Worm (Caenorhabditis elegans) whole organism, young adult: ENCODE measurements around the gene nhr-53.

Experiments used
- ama-1 ChIP-seq, 3 experiments: fragments of 150-350 bp in 1 of 3; sonication (generic microtip) in 2 of 3; optimal IDR thresholded peaks; 2 replicates each; lab custom pipeline; 2014 to 2018; ENCODE audit warnings: missing biosample characterization in 2 of 3, missing genetic modification characterization in 2 of 3, missing genetic modification reagents in 2 of 3
- athp-1 ChIP-seq: sonication (generic microtip); optimal IDR thresholded peaks from 2 replicates; lab custom pipeline; 2017; ENCODE audit warnings: mild to moderate bottlenecking, missing genetic modification characterization, missing compliant biosample characterization
- bed-1 ChIP-seq: fragments of 200-800 bp; sonication (Bioruptor generic); IDR thresholded peaks from 2 replicates; pipeline ENCODE4 v1.3.6; 2022; ENCODE audit warnings: missing genetic modification reagents, missing genetic modification characterization, missing compliant biosample characterization
- ceh-40 ChIP-seq: fragments of 200-800 bp; sonication (Bioruptor generic); IDR thresholded peaks from 2 replicates; pipeline ENCODE4 v1.3.6; 2022; ENCODE audit warnings: missing genetic modification characterization, missing compliant biosample characterization
- ceh-79 ChIP-seq: sonication (generic microtip); optimal IDR thresholded peaks from 2 replicates; lab custom pipeline; 2017; ENCODE audit warnings: mild to moderate bottlenecking, missing genetic modification characterization, missing compliant biosample characterization
- pha-4 ChIP-seq: fragments of 150-350 bp; sonication (generic microtip); optimal IDR thresholded peaks from 2 replicates; lab custom pipeline; 2014; ENCODE audit warnings: missing biosample characterization, missing genetic modification reagents, missing genetic modification characterization
- snpc-4 ChIP-seq, 5 experiments: fragments of 150-350 bp in 1 of 5; sonication (generic microtip) in 4 of 5; optimal IDR thresholded peaks; 2 replicates each; lab custom pipeline; 2014 to 2018; ENCODE audit warnings: missing genetic modification characterization in 5 of 5, missing biosample characterization in 3 of 5, antibody characterized with exemption in 2 of 5, mild to moderate bottlenecking in 2 of 5, missing compliant biosample characterization in 2 of 5, missing genotype in 2 of 5, moderate library complexity in 2 of 5, missing genetic modification reagents in 1 of 5
- somi-1 ChIP-seq: fragments of 200-800 bp; sonication (Bioruptor generic); optimal IDR thresholded peaks from 2 replicates; lab custom pipeline; 2018; ENCODE audit warnings: mild to moderate bottlenecking, missing genetic modification characterization, missing compliant biosample characterization
- xnd-1 ChIP-seq: sonication (generic microtip); optimal IDR thresholded peaks from 2 replicates; lab custom pipeline; 2016; ENCODE audit warnings: missing genotype, missing genetic modification reagents, missing genetic modification characterization, missing compliant biosample characterization

DNA sequence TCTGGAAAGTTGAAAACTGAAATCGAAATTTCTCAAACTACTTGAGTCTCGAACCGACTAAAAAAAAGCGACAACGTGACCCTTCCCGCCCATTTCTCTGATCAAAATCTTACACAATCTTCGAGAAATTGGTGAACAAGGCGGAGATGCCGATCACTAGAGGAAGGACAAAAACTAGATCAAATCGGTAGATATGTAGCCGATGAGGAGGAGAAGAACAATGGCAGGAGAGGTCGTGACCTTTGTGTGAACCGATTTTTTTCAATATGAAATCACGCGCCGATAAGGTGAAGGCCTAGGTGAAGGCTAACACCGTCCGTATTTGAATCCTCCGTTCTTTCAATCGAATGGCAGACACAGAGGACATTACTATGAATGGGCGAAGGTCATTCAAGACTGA, 41.2 kb downstream of the nhr-53 start:
- TF ChIP-seq ama-1 (optimal IDR thresholded peaks at IDR 0.05; lab: Kevin White, UChicago) = no peak
- no peak for TF ChIP-seq ama-1 (GFP tag; optimal IDR thresholded peaks at IDR 0.05; lab: Kevin White, UChicago)
- TF ChIP-seq ceh-79 (tag; lab: Kevin White, UChicago) = no peak
- TF ChIP-seq ceh-40 (GFP tag; lab: Robert Waterston, UW) = no peak
- no peak for TF ChIP-seq somi-1 (GFP tag; lab: Kevin White, UChicago)
- no peak for TF ChIP-seq pha-4 (tag; lab: Kevin White, UChicago)
- TF ChIP-seq snpc-4 (GFP tag; optimal IDR thresholded peaks at IDR 0.05; lab: Kevin White, UChicago) = no peak
- TF ChIP-seq snpc-4 (tag; optimal IDR thresholded peaks at IDR 0.05; lab: Kevin White, UChicago) = no peak
- no peak for TF ChIP-seq athp-1 (tag; lab: Kevin White, UChicago)
- TF ChIP-seq xnd-1 (tag; lab: Kevin White, UChicago) = no peak
- TF ChIP-seq bed-1 (GFP tag; lab: Robert Waterston, UW) = no peak
